Worm (Caenorhabditis elegans): ENCODE results near the gene R07E5.19.

R07E5.19 gene

ce11 chrIII:4404339-4404836, 13.5 kb downstream of the R07E5.19 start, which contains the start of the genes R07E5.17 and snfc-5 (continued):
- no peak for TF ChIP-seq ceh-63 (GFP tag; optimal IDR thresholded peaks at IDR 0.05)
- no peak for TF ChIP-seq C34B4.2 (tag; optimal IDR thresholded peaks at IDR 0.05)
- TF ChIP-seq skn-1 (tag; optimal IDR thresholded peaks at IDR 0.05), result peak; percentile 59
- TF ChIP-seq nhr-76 (tag; optimal IDR thresholded peaks at IDR 0.05), result no peak

- TF ChIP-seq unc-30 (tag; optimal IDR thresholded peaks at IDR 0.05) (no peak), nhr-237 (tag; optimal IDR thresholded peaks at IDR 0.05) (no peak), ceh-90 (tag; optimal IDR thresholded peaks at IDR 0.05) (no peak), Y116A8C.19 (tag; optimal IDR thresholded peaks at IDR 0.05; ENCODE audit: borderline replicate concordance) (no peak), fkh-4 (tag; optimal IDR thresholded peaks at IDR 0.05; ENCODE audit: borderline replicate concordance) (no peak), mdl-1 (tag; optimal IDR thresholded peaks at IDR 0.05) (no peak), ceh-82 (tag; optimal IDR thresholded peaks at IDR 0.05) (no peak), unc-62 (GFP tag; optimal IDR thresholded peaks at IDR 0.05) (no peak), snpc-4 (tag; optimal IDR thresholded peaks at IDR 0.05) (no peak), F16B12.6 (tag; optimal IDR thresholded peaks at IDR 0.05) (no peak)
Observed at ce11 chrIII:4401142-4401541, 16.7 kb downstream of the R07E5.19 start, which contains the start of gene R07E5.15. Gene R07E5.15, plus strand, starts transcription at chrIII:4401442.

- TF ChIP-seq mdl-1 (tag; optimal IDR thresholded peaks at IDR 0.05) (no peak), ztf-11 (tag; optimal IDR thresholded peaks at IDR 0.05) (no peak), grh-1 (GFP tag; IDR thresholded peaks at IDR 0.05) (no peak), efl-1 (optimal IDR thresholded peaks at IDR 0.05) (no peak), efl-1 (GFP tag; optimal IDR thresholded peaks at IDR 0.05 in 1 of 2) (peak in 1 of 2 experiments; percentile 37), fkh-8 (tag; optimal IDR thresholded peaks at IDR 0.05) (no peak), unc-98 (GFP tag; IDR thresholded peaks at IDR 0.05) (no peak), unc-62 (GFP tag; optimal IDR thresholded peaks at IDR 0.05) (no peak), sptf-1 (tag; optimal IDR thresholded peaks at IDR 0.05) (no peak)
Observed at ce11 chrIII:4398463-4398862, 19.4 kb downstream of the R07E5.19 start, which contains the start of gene R07E5.6. Gene R07E5.6, plus strand, starts transcription at chrIII:4398763.

DNA sequence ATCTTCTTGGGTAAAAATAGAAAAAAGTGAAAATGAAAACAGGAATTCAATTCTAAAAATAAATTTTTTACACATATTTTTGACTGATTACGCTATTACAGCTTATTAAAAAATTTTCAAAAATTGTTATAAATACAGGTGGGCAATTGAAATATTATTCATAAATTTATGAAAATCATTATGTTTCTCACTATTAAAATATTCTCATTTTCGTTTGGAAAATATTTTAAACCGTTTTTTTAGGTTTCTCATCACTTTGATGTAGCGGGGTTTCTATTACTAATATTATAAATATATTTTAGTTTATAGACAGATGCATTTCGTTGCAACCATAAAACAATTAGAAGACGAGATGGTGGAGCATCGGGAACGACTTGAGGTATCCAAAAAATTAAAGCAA, 20.7 kb downstream of the R07E5.19 start, which contains the start of gene R07E5.5:
Gene R07E5.5 (plus strand): TSS at position 301 of the 400 bp plus-strand sequence.
- TF ChIP-seq vab-15 (tag; optimal IDR thresholded peaks at IDR 0.05) (no peak), nhr-77 (tag; optimal IDR thresholded peaks at IDR 0.05) (no peak), lin-15B (tag; optimal IDR thresholded peaks at IDR 0.05) (no peak), nhr-47 (tag; optimal IDR thresholded peaks at IDR 0.05) (no peak), mab-9 (GFP tag; IDR thresholded peaks at IDR 0.05) (no peak), sup-37 (GFP tag; optimal IDR thresholded peaks at IDR 0.05) (no peak), lin-39 (tag; optimal IDR thresholded peaks at IDR 0.05) (no peak), ceh-63 (GFP tag; optimal IDR thresholded peaks at IDR 0.05) (no peak)

DNA sequence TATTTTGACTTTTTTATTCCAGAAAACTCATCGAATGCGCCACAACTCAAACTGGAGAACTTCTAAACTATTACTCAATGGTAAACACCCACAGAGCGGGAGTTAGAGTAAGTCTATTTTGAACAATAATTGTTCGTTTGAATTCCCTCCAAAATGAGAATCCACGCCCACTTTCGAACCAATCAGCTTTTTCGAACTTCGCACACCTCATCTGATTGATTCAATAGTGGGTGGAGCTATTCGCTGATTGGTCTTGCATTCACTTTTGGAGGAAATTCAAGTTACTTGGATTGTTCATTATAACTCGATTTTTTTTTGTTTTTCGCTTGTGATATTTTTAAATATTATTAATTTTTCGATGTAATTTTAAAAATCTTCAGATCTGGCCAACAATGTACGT, 22.0 kb downstream of the R07E5.19 start:
- no peak for TF ChIP-seq sox-4 (tag; optimal IDR thresholded peaks at IDR 0.05)
- TF ChIP-seq mep-1 (tag; optimal IDR thresholded peaks at IDR 0.05), result no peak
- TF ChIP-seq nhr-19 (GFP tag; conservative IDR thresholded peaks at IDR 0.05), result no peak
- no peak for TF ChIP-seq grh-1 (GFP tag; IDR thresholded peaks at IDR 0.05)
- no peak for TF ChIP-seq fkh-4 (tag; optimal IDR thresholded peaks at IDR 0.05; ENCODE audit: borderline replicate concordance)
- TF ChIP-seq nhr-84 (tag; optimal IDR thresholded peaks at IDR 0.05), result no peak
- TF ChIP-seq nhr-85 (tag), result no peak
- no peak for TF ChIP-seq nhr-20 (tag; optimal IDR thresholded peaks at IDR 0.05)
- TF ChIP-seq nhr-77 (tag; optimal IDR thresholded peaks at IDR 0.05), result no peak
- no peak for TF ChIP-seq ets-5 (GFP tag; IDR thresholded peaks at IDR 0.05)
- no peak for TF ChIP-seq C04F5.9 (tag; optimal IDR thresholded peaks at IDR 0.05)
- TF ChIP-seq lin-13 (GFP tag; optimal IDR thresholded peaks at IDR 0.05), result no peak
